Fruit fly (Drosophila melanogaster): ENCODE results near the gene Ptpmeg.

Gene Ptpmeg

dm6 chr3L:361201-361600 is 33.3 kb downstream of the Ptpmeg start, which contains the start of the genes Cdc5 and CG1233 (continued):
- TF ChIP-seq usp (GFP tag; optimal IDR thresholded peaks at IDR 0.05) (no peak), CG18619 (GFP tag; optimal IDR thresholded peaks at IDR 0.05) (no peak), Xbp1 (GFP tag; optimal IDR thresholded peaks at IDR 0.05) (peak; percentile 55), scrt (GFP tag; optimal IDR thresholded peaks at IDR 0.05) (no peak), CG9609 (GFP tag; optimal IDR thresholded peaks at IDR 0.05) (peak; percentile 31), CG4424 (GFP tag; optimal IDR thresholded peaks at IDR 0.05) (no peak), Gsc (GFP tag; IDR thresholded peaks at IDR 0.05) (no peak), fu2 (GFP tag; optimal IDR thresholded peaks at IDR 0.05) (peak; percentile 18), NK7.1 (GFP tag; optimal IDR thresholded peaks at IDR 0.05) (no peak), twi (tag; optimal IDR thresholded peaks at IDR 0.05) (no peak), CG8388 (GFP tag; optimal IDR thresholded peaks at IDR 0.05) (no peak), CG15479 (GFP tag; optimal IDR thresholded peaks at IDR 0.05) (peak; percentile 16), D19A (tag; optimal IDR thresholded peaks at IDR 0.05) (no peak), tgo (GFP tag; IDR thresholded peaks at IDR 0.05) (peak; percentile 47), sc (optimal IDR thresholded peaks at IDR 0.05) (no peak), sc (GFP tag; optimal IDR thresholded peaks at IDR 0.05) (no peak), Ptx1 (GFP tag; IDR thresholded peaks at IDR 0.05) (0 out of 2 replicates have a peak, but pooled peaks have one; percentile 34), CG10462 (GFP tag; optimal IDR thresholded peaks at IDR 0.05) (no peak), CG16815 (GFP tag; optimal IDR thresholded peaks at IDR 0.05) (no peak), fd3F (GFP tag; optimal IDR thresholded peaks at IDR 0.05) (no peak), CG14014 (GFP tag; IDR thresholded peaks at IDR 0.05) (no peak), bcd (GFP tag; optimal IDR thresholded peaks at IDR 0.05) (no peak), CG5245 (GFP tag; optimal IDR thresholded peaks at IDR 0.05) (no peak), ftz-f1 (GFP tag; optimal IDR thresholded peaks at IDR 0.05) (peak; percentile 40), Lhr (GFP tag; optimal IDR thresholded peaks at IDR 0.05) (no peak), pfk (GFP tag; optimal IDR thresholded peaks at IDR 0.05) (no peak), CG10959 (GFP tag; IDR thresholded peaks at IDR 0.05) (no peak), CG8359 (GFP tag; optimal IDR thresholded peaks at IDR 0.05; ENCODE audit: borderline replicate concordance) (no peak), Doc3 (GFP tag; IDR thresholded peaks at IDR 0.05; ENCODE audit: partially characterized antibody) (0 out of 3 replicates have a peak, but pooled peaks have one; percentile 32), mirr (GFP tag; optimal IDR thresholded peaks at IDR 0.05) (no peak), CG1603 (tag; optimal IDR thresholded peaks at IDR 0.05) (no peak), CG9797 (GFP tag; optimal IDR thresholded peaks at IDR 0.05) (peak; percentile 97), Taf1 (GFP tag; IDR thresholded peaks at IDR 0.05) (no peak), az2 (GFP tag; optimal IDR thresholded peaks at IDR 0.05) (no peak), zen2 (GFP tag; IDR thresholded peaks at IDR 0.05; ENCODE audit: partially characterized antibody) (no peak), CG3847 (GFP tag; IDR thresholded peaks at IDR 0.05) (peak; percentile 77), Camta (GFP tag; optimal IDR thresholded peaks at IDR 0.05) (no peak), oc (tag; optimal IDR thresholded peaks at IDR 0.05) (no peak), CG12155 (GFP tag; optimal IDR thresholded peaks at IDR 0.05) (peak; percentile 43), CTCF (GFP tag; optimal IDR thresholded peaks at IDR 0.05) (no peak), E2f1 (GFP tag; IDR thresholded peaks at IDR 0.05) (no peak; the same call in 1 of the 2 replicates), slou (GFP tag; optimal IDR thresholded peaks at IDR 0.05) (no peak), Rfx (GFP tag; IDR thresholded peaks at IDR 0.05) (peak; percentile 70), Nf-YC (tag; optimal IDR thresholded peaks at IDR 0.05) (no peak), CG7839 (tag; optimal IDR thresholded peaks at IDR 0.05) (no peak), ttk (GFP tag; IDR thresholded peaks at IDR 0.05) (no peak), CG7987 (GFP tag; optimal IDR thresholded peaks at IDR 0.05) (peak; percentile 31), CG2129 (GFP tag; IDR thresholded peaks at IDR 0.05; ENCODE audit: partially characterized antibody) (no peak), CG9727 (GFP tag; optimal IDR thresholded peaks at IDR 0.05) (peak; percentile 55), CG13624 (GFP tag; optimal IDR thresholded peaks at IDR 0.05) (peak; percentile 60), CG1529 (GFP tag; optimal IDR thresholded peaks at IDR 0.05) (no peak), fru (optimal IDR thresholded peaks at IDR 0.05) (no peak), gt (GFP tag; IDR thresholded peaks at IDR 0.05) (no peak)

Measured in whole organism, embryonic.